Fruit fly (Drosophila melanogaster): ENCODE measurements around the gene CG42675.

The CG42675 gene

dm6 chr3R:5824456-5824855 is 11.0 kb downstream of the CG42675 start, which contains the start of the genes Sec20 and dgrn (continued):
- TF ChIP-seq CG2678 (tag; optimal IDR thresholded peaks at IDR 0.05) = no peak
- no peak for TF ChIP-seq bowl (GFP tag; IDR thresholded peaks at IDR 0.05)
- TF ChIP-seq Hr3 (GFP tag; optimal IDR thresholded peaks at IDR 0.05) = peak; percentile 73
- TF ChIP-seq CG9797 (GFP tag; optimal IDR thresholded peaks at IDR 0.05) = peak; percentile 29
- peak; percentile 70 for TF ChIP-seq D19A (tag; optimal IDR thresholded peaks at IDR 0.05)
- no peak for TF ChIP-seq CG2875 (GFP tag; optimal IDR thresholded peaks at IDR 0.05)
- 0 out of 3 replicates have a peak, but pooled peaks have one; percentile 23 for TF ChIP-seq Mrtf (GFP tag; IDR thresholded peaks at IDR 0.05)
- peak; percentile 26 for TF ChIP-seq Oli (tag; optimal IDR thresholded peaks at IDR 0.05)
- peak; percentile 30; the same call in 1 of the 2 replicates for TF ChIP-seq lmd (GFP tag; IDR thresholded peaks at IDR 0.05)
- peak; percentile 62 for TF ChIP-seq bcd (GFP tag; optimal IDR thresholded peaks at IDR 0.05)
- TF ChIP-seq ind (GFP tag; optimal IDR thresholded peaks at IDR 0.05) = peak; percentile 70
- TF ChIP-seq fd102C (GFP tag; optimal IDR thresholded peaks at IDR 0.05) = peak; percentile 15
- no peak for TF ChIP-seq bigmax (GFP tag; optimal IDR thresholded peaks at IDR 0.05)
- TF ChIP-seq nom (GFP tag; optimal IDR thresholded peaks at IDR 0.05) = no peak
- no peak for TF ChIP-seq CG16779 (GFP tag; IDR thresholded peaks at IDR 0.05)
- TF ChIP-seq bab2 (GFP tag; optimal IDR thresholded peaks at IDR 0.05) = peak; percentile 21
- TF ChIP-seq CG7839 (tag; optimal IDR thresholded peaks at IDR 0.05) = peak; percentile 62
- peak; percentile 75 for TF ChIP-seq CG12155 (GFP tag; optimal IDR thresholded peaks at IDR 0.05)
- TF ChIP-seq CG18262 (tag; optimal IDR thresholded peaks at IDR 0.05) = peak; percentile 72
- no peak for TF ChIP-seq ERR (GFP tag; optimal IDR thresholded peaks at IDR 0.05)
- peak; percentile 58 for TF ChIP-seq CG13894 (tag; optimal IDR thresholded peaks at IDR 0.05)
- TF ChIP-seq ac (GFP tag; optimal IDR thresholded peaks at IDR 0.05) = no peak
- peak; percentile 52; the same call in 2 of the 4 replicates for TF ChIP-seq Gug (GFP tag; IDR thresholded peaks at IDR 0.05)
- TF ChIP-seq schlank (tag; optimal IDR thresholded peaks at IDR 0.05) = no peak
- TF ChIP-seq Dip3 (GFP tag; optimal IDR thresholded peaks at IDR 0.05) = peak; percentile 56
- peak; percentile 7 for TF ChIP-seq HHEX (GFP tag; optimal IDR thresholded peaks at IDR 0.05)
- peak; percentile 61 for TF ChIP-seq CG3995 (GFP tag; optimal IDR thresholded peaks at IDR 0.05)
- TF ChIP-seq CG11695 (GFP tag; IDR thresholded peaks at IDR 0.05) = 0 out of 3 replicates have a peak, but pooled peaks have one; percentile 19
- peak; percentile 95 for TF ChIP-seq CG13287 (GFP tag; IDR thresholded peaks at IDR 0.05; ENCODE audit: partially characterized antibody)
- no peak for TF ChIP-seq Hr39 (optimal IDR thresholded peaks at IDR 0.05)
- TF ChIP-seq CG17829 (tag; optimal IDR thresholded peaks at IDR 0.05) = peak; percentile 80
- TF ChIP-seq Hey (tag; optimal IDR thresholded peaks at IDR 0.05) = no peak
- TF ChIP-seq CG10147 (GFP tag; optimal IDR thresholded peaks at IDR 0.05) = peak; percentile 44
- TF ChIP-seq z (GFP tag; IDR thresholded peaks at IDR 0.05) = no peak
- TF ChIP-seq CG10543 (GFP tag; optimal IDR thresholded peaks at IDR 0.05) = peak; percentile 53
- peak; percentile 32 for TF ChIP-seq fd3F (GFP tag; optimal IDR thresholded peaks at IDR 0.05)
- peak; percentile 89 for TF ChIP-seq row (GFP tag; IDR thresholded peaks at IDR 0.05)
- peak; percentile 62 for TF ChIP-seq unpg (GFP tag; optimal IDR thresholded peaks at IDR 0.05)
- TF ChIP-seq CG8290 (GFP tag; optimal IDR thresholded peaks at IDR 0.05) = peak; percentile 69
- no peak for TF ChIP-seq CG8290 (tag; optimal IDR thresholded peaks at IDR 0.05)
- TF ChIP-seq CG6791 (GFP tag; IDR thresholded peaks at IDR 0.05; ENCODE audit: partially characterized antibody) = peak; percentile 92
- TF ChIP-seq CG11504 (tag; optimal IDR thresholded peaks at IDR 0.05) = no peak
- TF ChIP-seq shn (GFP tag; optimal IDR thresholded peaks at IDR 0.05) = no peak
- peak; percentile 70 for TF ChIP-seq Hmr (GFP tag; optimal IDR thresholded peaks at IDR 0.05)
- TF ChIP-seq dmrt99B (tag; optimal IDR thresholded peaks at IDR 0.05) = no peak
- TF ChIP-seq unc-4 (GFP tag; IDR thresholded peaks at IDR 0.05; ENCODE audit: partially characterized antibody) = peak; percentile 95
- no peak for TF ChIP-seq CG8765 (GFP tag; IDR thresholded peaks at IDR 0.05)
- peak; percentile 84 for TF ChIP-seq CG30403 (GFP tag; optimal IDR thresholded peaks at IDR 0.05)
- TF ChIP-seq CG14014 (GFP tag; IDR thresholded peaks at IDR 0.05) = peak; percentile 43
- no peak for TF ChIP-seq CG17328 (GFP tag; IDR thresholded peaks at IDR 0.05)
- TF ChIP-seq sqz (GFP tag; optimal IDR thresholded peaks at IDR 0.05) = peak; percentile 15
